Fruit fly (Drosophila melanogaster) whole organism, embryonic: ENCODE data around the gene CG4615.
A peak's percentile ranks its signal among the peaks of the same experiment; 100 is the strongest.

Experiments used
- Antp ChIP-seq: fragments of 200-800 bp; sonication (Bioruptor generic); optimal IDR thresholded peaks from 3 replicates; lab custom pipeline; 2016; ENCODE audit warnings: missing biosample characterization, missing genetic modification characterization
- CG10267 ChIP-seq: fragments of 200-800 bp; sonication (Bioruptor generic); optimal IDR thresholded peaks from 2 replicates; lab custom pipeline; 2018; ENCODE audit warnings: missing biosample characterization, mild to moderate bottlenecking, missing genetic modification characterization, moderate library complexity
- CG11560 ChIP-seq: fragments of 200-800 bp; sonication (Bioruptor generic); IDR thresholded peaks from 3 replicates; pipeline ENCODE4 v1.3.6; 2022; ENCODE audit warnings: missing biosample characterization, missing genetic modification characterization
- CG12071 ChIP-seq: fragments of 200-800 bp; sonication (Bioruptor generic); optimal IDR thresholded peaks from 3 replicates; lab custom pipeline; 2018; ENCODE audit warnings: missing biosample characterization, mild to moderate bottlenecking, missing genetic modification characterization
- CG12299 ChIP-seq: fragments of 200-800 bp; sonication (Bioruptor generic); optimal IDR thresholded peaks from 2 replicates; lab custom pipeline; 2018; ENCODE audit warnings: missing biosample characterization, mild to moderate bottlenecking, missing genetic modification characterization
- CG15011 ChIP-seq: fragments of 200-800 bp; sonication (Bioruptor generic); optimal IDR thresholded peaks from 3 replicates; lab custom pipeline; 2018; ENCODE audit warnings: missing biosample characterization, mild to moderate bottlenecking, missing genetic modification characterization
- CG17186 ChIP-seq: fragments of 200-800 bp; sonication (Bioruptor generic); optimal IDR thresholded peaks from 3 replicates; lab custom pipeline; 2017; ENCODE audit warnings: missing biosample characterization, missing genetic modification reagents, missing genetic modification characterization
- CG17359 ChIP-seq: fragments of 200-800 bp; sonication (Bioruptor generic); optimal IDR thresholded peaks from 3 replicates; lab custom pipeline; 2018; ENCODE audit warnings: missing biosample characterization, mild to moderate bottlenecking, missing genetic modification characterization, moderate library complexity
- CG17568 ChIP-seq: fragments of 200-800 bp; sonication (Bioruptor generic); optimal IDR thresholded peaks from 2 replicates; lab custom pipeline; 2018; ENCODE audit warnings: missing biosample characterization, mild to moderate bottlenecking, missing genetic modification characterization, moderate library complexity
- CG18764 ChIP-seq: fragments of 200-800 bp; sonication (Bioruptor generic); optimal IDR thresholded peaks from 3 replicates; lab custom pipeline; 2016; ENCODE audit warnings: missing biosample characterization, missing genetic modification characterization
- CG30020 ChIP-seq: fragments of 200-800 bp; optimal IDR thresholded peaks from 2 replicates; lab custom pipeline; 2019; ENCODE audit warnings: missing biosample characterization, mild to moderate bottlenecking, missing genetic modification characterization, moderate library complexity
- CG30403 ChIP-seq: fragments of 200-800 bp; sonication (Bioruptor generic); optimal IDR thresholded peaks from 3 replicates; lab custom pipeline; 2016; ENCODE audit warnings: missing biosample characterization, missing genetic modification characterization
- CG34376 ChIP-seq: fragments of 200-800 bp; sonication (Bioruptor generic); optimal IDR thresholded peaks from 2 replicates; lab custom pipeline; 2018; ENCODE audit warnings: missing biosample characterization, mild to moderate bottlenecking, missing genetic modification characterization
- CG4617 ChIP-seq: fragments of 200-800 bp; sonication (Bioruptor generic); optimal IDR thresholded peaks from 3 replicates; lab custom pipeline; 2016; ENCODE audit warnings: missing biosample characterization, missing genetic modification characterization, borderline replicate concordance
- CG6854 ChIP-seq: fragments of 200-800 bp; sonication (Bioruptor generic); optimal IDR thresholded peaks from 3 replicates; lab custom pipeline; 2017; ENCODE audit warnings: missing biosample characterization, mild to moderate bottlenecking, missing genetic modification characterization
- CG7357 ChIP-seq: fragments of 200-800 bp; sonication (Bioruptor generic); IDR thresholded peaks from 3 replicates; pipeline ENCODE4 v1.3.6; 2022; ENCODE audit warnings: missing biosample characterization, missing genetic modification characterization
- CG7839 ChIP-seq: fragments of 200-800 bp; sonication (Bioruptor generic); optimal IDR thresholded peaks from 3 replicates; lab custom pipeline; 2018; ENCODE audit warnings: missing biosample characterization, mild to moderate bottlenecking, missing genetic modification characterization, moderate library complexity
- CG9215 ChIP-seq: fragments of 200-800 bp; sonication (Bioruptor generic); IDR thresholded peaks from 2 replicates; pipeline ENCODE4 v1.3.6; 2022; ENCODE audit warnings: missing biosample characterization, missing genetic modification characterization
- CTCF ChIP-seq: fragments of 200-800 bp; sonication (Bioruptor generic); optimal IDR thresholded peaks from 2 replicates; lab custom pipeline; 2017; ENCODE audit warnings: missing biosample characterization, mild to moderate bottlenecking, missing genetic modification characterization, moderate library complexity
- Dip3 ChIP-seq: fragments of 200-800 bp; sonication (Bioruptor generic); optimal IDR thresholded peaks from 3 replicates; lab custom pipeline; 2016; ENCODE audit warnings: missing biosample characterization, missing genetic modification characterization
- Eip74EF ChIP-seq, 2 experiments: fragments of 200-800 bp in 1 of 2; fragments of >200 bp in 1 of 2; sonication (Bioruptor generic) in 1 of 2; optimal IDR thresholded peaks; 2 replicates each; lab custom pipeline; 2017 to 2019; ENCODE audit warnings: missing biosample characterization in 2 of 2, missing genetic modification characterization in 2 of 2, mild to moderate bottlenecking in 1 of 2, moderate library complexity in 1 of 2
- Fer3 ChIP-seq: fragments of 200-800 bp; sonication (Bioruptor generic); optimal IDR thresholded peaks from 2 replicates; lab custom pipeline; 2018; ENCODE audit warnings: missing biosample characterization, mild to moderate bottlenecking, missing genetic modification characterization, moderate library complexity
- Gsc ChIP-seq: fragments of 200-800 bp; sonication (Bioruptor generic); IDR thresholded peaks from 2 replicates; pipeline ENCODE4 v1.3.6; 2022; ENCODE audit warnings: missing biosample characterization, missing genetic modification characterization
- HHEX ChIP-seq: fragments of 200-800 bp; sonication (Bioruptor generic); optimal IDR thresholded peaks from 3 replicates; lab custom pipeline; 2017; ENCODE audit warnings: missing biosample characterization, mild to moderate bottlenecking, missing genetic modification characterization, missing genetic modification reagents
- Hey ChIP-seq: fragments of 200-800 bp; sonication (Bioruptor generic); optimal IDR thresholded peaks from 3 replicates; lab custom pipeline; 2018; ENCODE audit warnings: missing biosample characterization, mild to moderate bottlenecking, missing genetic modification characterization
- Hr78 ChIP-seq, 2 experiments: fragments of 200-800 bp in 1 of 2; fragments of >200 bp in 1 of 2; sonication (Bioruptor generic) in 1 of 2; optimal IDR thresholded peaks; 2 replicates each; lab custom pipeline; 2017 to 2019; ENCODE audit warnings: missing biosample characterization in 2 of 2, missing genetic modification characterization in 2 of 2, mild to moderate bottlenecking in 1 of 2, moderate library complexity in 1 of 2
- Hsf ChIP-seq: fragments of 200-800 bp; sonication (Bioruptor generic); optimal IDR thresholded peaks from 3 replicates; lab custom pipeline; 2016; ENCODE audit warnings: missing biosample characterization, missing genetic modification characterization
- Jarid2 ChIP-seq: fragments of 200-800 bp; sonication (Bioruptor generic); optimal IDR thresholded peaks from 3 replicates; lab custom pipeline; 2017; ENCODE audit warnings: mild to moderate bottlenecking, missing biosample characterization, missing genetic modification reagents, missing genetic modification characterization
- Max ChIP-seq: fragments of 200-800 bp; sonication (Bioruptor generic); optimal IDR thresholded peaks from 2 replicates; lab custom pipeline; 2016; ENCODE audit warnings: missing biosample characterization, mild to moderate bottlenecking, missing genetic modification characterization
- Oli ChIP-seq: fragments of 200-800 bp; sonication (Bioruptor generic); optimal IDR thresholded peaks from 2 replicates; lab custom pipeline; 2018; ENCODE audit warnings: missing biosample characterization, mild to moderate bottlenecking, missing genetic modification characterization, moderate library complexity
- bbx ChIP-seq: fragments of 200-800 bp; sonication (Bioruptor generic); IDR thresholded peaks from 2 replicates; pipeline ENCODE4 v1.3.6; 2022; ENCODE audit warnings: missing biosample characterization, missing genetic modification characterization; ENCODE audit not compliant: partially characterized antibody
- cg ChIP-seq: fragments of 200-800 bp; sonication (Bioruptor generic); optimal IDR thresholded peaks from 3 replicates; lab custom pipeline; 2019; ENCODE audit warnings: missing biosample characterization, mild to moderate bottlenecking, missing genetic modification characterization, moderate library complexity
- chinmo ChIP-seq: fragments of 200-800 bp; sonication (Bioruptor generic); IDR thresholded peaks from 4 replicates; pipeline ENCODE4 v1.3.6; 2022; ENCODE audit warnings: missing biosample characterization, missing genetic modification characterization; ENCODE audit not compliant: partially characterized antibody
- dmrt99B ChIP-seq: fragments of 200-800 bp; sonication (Bioruptor generic); optimal IDR thresholded peaks from 2 replicates; lab custom pipeline; 2018; ENCODE audit warnings: missing biosample characterization, mild to moderate bottlenecking, missing genetic modification characterization, moderate library complexity
- emc ChIP-seq: fragments of 200-800 bp; sonication (Bioruptor generic); optimal IDR thresholded peaks from 2 replicates; lab custom pipeline; 2016; ENCODE audit warnings: missing biosample characterization, missing genetic modification characterization
- eve ChIP-seq, 2 experiments: fragments of >200 bp; optimal IDR thresholded peaks; 2 replicates each; lab custom pipeline; 2017; ENCODE audit warnings: missing biosample characterization in 2 of 2, missing genetic modification characterization in 2 of 2
- gce ChIP-seq: fragments of 200-800 bp; sonication (Bioruptor generic); IDR thresholded peaks from 3 replicates; pipeline ENCODE4 v1.3.6; 2022; ENCODE audit warnings: missing biosample characterization, missing genetic modification characterization
- maf-S ChIP-seq: fragments of 200-800 bp; sonication (Bioruptor generic); optimal IDR thresholded peaks from 2 replicates; lab custom pipeline; 2016; ENCODE audit warnings: missing biosample characterization, missing genetic modification characterization
- oc ChIP-seq: fragments of 200-800 bp; sonication (Bioruptor generic); optimal IDR thresholded peaks from 2 replicates; lab custom pipeline; 2018; ENCODE audit warnings: missing biosample characterization, mild to moderate bottlenecking, missing genetic modification characterization, moderate library complexity
- pb ChIP-seq: fragments of 200-800 bp; sonication (Bioruptor generic); optimal IDR thresholded peaks from 3 replicates; lab custom pipeline; 2016; ENCODE audit warnings: missing biosample characterization, missing genetic modification characterization
- pnt ChIP-seq: fragments of 200-800 bp; sonication (Bioruptor generic); optimal IDR thresholded peaks from 3 replicates; lab custom pipeline; 2016; ENCODE audit warnings: missing biosample characterization, missing genetic modification characterization
- sens ChIP-seq: fragments of 200-800 bp; sonication (Bioruptor generic); peaks from one replicate; lab custom pipeline; 2016; ENCODE audit warnings: missing biosample characterization, missing genetic modification characterization
- so ChIP-seq: fragments of 200-800 bp; sonication (Bioruptor generic); IDR thresholded peaks from 3 replicates; pipeline ENCODE4 v1.3.6; 2022; ENCODE audit warnings: missing biosample characterization, missing genetic modification characterization
- toy ChIP-seq: fragments of 200-800 bp; sonication (Bioruptor generic); IDR thresholded peaks from 2 replicates; pipeline ENCODE4 v1.3.6; 2022; ENCODE audit warnings: missing biosample characterization, missing genetic modification characterization
- ttk ChIP-seq: fragments of 200-800 bp; sonication (Bioruptor generic); IDR thresholded peaks from 2 replicates; pipeline ENCODE4 v2.1.2; 2022; ENCODE audit warnings: missing biosample characterization, missing genetic modification characterization
- unpg ChIP-seq: fragments of 200-800 bp; sonication (Bioruptor generic); optimal IDR thresholded peaks from 3 replicates; lab custom pipeline; 2018; ENCODE audit warnings: missing biosample characterization, mild to moderate bottlenecking, missing genetic modification characterization, moderate library complexity
- wek ChIP-seq: fragments of 200-800 bp; sonication (Bioruptor generic); optimal IDR thresholded peaks from 3 replicates; lab custom pipeline; 2018; ENCODE audit warnings: missing biosample characterization, mild to moderate bottlenecking, missing genetic modification characterization, moderate library complexity
- zen ChIP-seq: fragments of 200-800 bp; sonication (Bioruptor generic); optimal IDR thresholded peaks from 3 replicates; lab custom pipeline; 2018; ENCODE audit warnings: missing biosample characterization, mild to moderate bottlenecking, missing genetic modification characterization, moderate library complexity
- zf30C ChIP-seq: fragments of 200-800 bp; sonication (Bioruptor generic); optimal IDR thresholded peaks from 3 replicates; lab custom pipeline; 2018; ENCODE audit warnings: missing biosample characterization, mild to moderate bottlenecking, missing genetic modification characterization

Gene CG4615

dm6 chrX:7095292-7095911, 6.7 kb downstream of the CG4615 start (continued):
- TF ChIP-seq ttk (GFP tag; lab: Robert Waterston, UW): peak; percentile 77
- TF ChIP-seq CG17186: peak; percentile 10
- peak; percentile 73 for TF ChIP-seq CG30403 (GFP tag; lab: Kevin White, UChicago)
- peak; percentile 70 for TF ChIP-seq CG17568 (GFP tag; lab: Kevin White, UChicago)
- peak; percentile 87 for TF ChIP-seq unpg (GFP tag; lab: Kevin White, UChicago)
- peak; percentile 53 for TF ChIP-seq CG15011 (GFP tag; lab: Kevin White, UChicago)
- TF ChIP-seq zf30C (GFP tag; lab: Kevin White, UChicago): peak; percentile 63
- peak; percentile 10 for TF ChIP-seq zen (tag; lab: Kevin White, UChicago)
- TF ChIP-seq chinmo (GFP tag; lab: Robert Waterston, UW): no peak
- peak; percentile 87 for TF ChIP-seq Oli (tag; lab: Kevin White, UChicago)
- TF ChIP-seq Hey: no peak
- TF ChIP-seq CG12071 (GFP tag; lab: Kevin White, UChicago): peak; percentile 86
- TF ChIP-seq Antp (GFP tag; lab: Kevin White, UChicago): peak; percentile 83
- peak; percentile 55 for TF ChIP-seq Max
- peak; percentile 70 for TF ChIP-seq wek (GFP tag; lab: Kevin White, UChicago)
- peak; percentile 36 for TF ChIP-seq CG6854 (GFP tag; lab: Kevin White, UChicago)
- TF ChIP-seq Eip74EF (GFP tag; optimal IDR thresholded peaks at IDR 0.05; lab: Kevin White, UChicago): peak in 1 of 2 experiments; percentile 77
- TF ChIP-seq so (GFP tag; lab: Robert Waterston, UW): peak; percentile 47; the same call in 2 of the 3 replicates
- TF ChIP-seq oc (tag; lab: Kevin White, UChicago): peak; percentile 75
- peak in 1 of 2 experiments; percentile 92 for TF ChIP-seq eve (GFP tag; optimal IDR thresholded peaks at IDR 0.05; lab: Kevin White, UChicago)
- no peak for TF ChIP-seq Jarid2 (GFP tag; lab: Kevin White, UChicago)
- TF ChIP-seq CG7839: peak; percentile 86
- TF ChIP-seq CG34376 (GFP tag; lab: Kevin White, UChicago): peak; percentile 56
- peak; percentile 91 for TF ChIP-seq CG17359
- peak; percentile 63 for TF ChIP-seq CG12299
- TF ChIP-seq CG9215 (GFP tag; lab: Robert Waterston, UW): no peak; the same call in 1 of the 2 replicates
- peak; percentile 95 for TF ChIP-seq sens (GFP tag; lab: Kevin White, UChicago)
- TF ChIP-seq Dip3 (GFP tag; lab: Kevin White, UChicago): peak; percentile 50
- TF ChIP-seq CG18764: peak; percentile 61
- peak; percentile 50 for TF ChIP-seq pb (GFP tag; lab: Kevin White, UChicago)
- peak; percentile 70; the same call in 1 of the 3 replicates for TF ChIP-seq gce (GFP tag; lab: Robert Waterston, UW)
- peak; percentile 76 for TF ChIP-seq pnt (GFP tag; lab: Kevin White, UChicago)
- no peak for TF ChIP-seq CG11560
- TF ChIP-seq Gsc (GFP tag; lab: Robert Waterston, UW): no peak
- peak; percentile 10 for TF ChIP-seq CG30020 (tag; lab: Kevin White, UChicago)
- TF ChIP-seq CG7357 (GFP tag; lab: Robert Waterston, UW): peak; percentile 60; the same call in 2 of the 3 replicates
- peak; percentile 51 for TF ChIP-seq maf-S (GFP tag; lab: Kevin White, UChicago)
- peak; percentile 50 for TF ChIP-seq cg (GFP tag; lab: Kevin White, UChicago)
- TF ChIP-seq Hsf: peak; percentile 74
- peak; percentile 57 for TF ChIP-seq emc
- TF ChIP-seq CTCF: peak; percentile 8
- no peak for TF ChIP-seq bbx (GFP tag; lab: Robert Waterston, UW)
- TF ChIP-seq Hr78 (GFP tag; optimal IDR thresholded peaks at IDR 0.05; lab: Kevin White, UChicago): peak in 1 of 2 experiments; percentile 11
- peak; percentile 77 for TF ChIP-seq Fer3
- peak; percentile 77 for TF ChIP-seq HHEX
- TF ChIP-seq CG10267 (tag; lab: Kevin White, UChicago): peak; percentile 58
- TF ChIP-seq toy: peak; percentile 43; the same call in 1 of the 2 replicates
- TF ChIP-seq dmrt99B: peak; percentile 91
- peak; percentile 56 for TF ChIP-seq CG4617 (GFP tag; lab: Kevin White, UChicago)
